Fruit fly (Drosophila melanogaster) whole organism, embryonic: Measurements from ENCODE around the gene CG10068.
A peak's percentile ranks its signal among the peaks of the same experiment; 100 is the strongest.

Experiments used
- B-H1 ChIP-seq: fragments of 200-800 bp; sonication (Bioruptor generic); IDR thresholded peaks from 3 replicates; pipeline ENCODE4 v1.3.6; 2022; ENCODE audit warnings: missing biosample characterization, missing genetic modification characterization
- CG12659 ChIP-seq: fragments of 200-800 bp; sonication (Bioruptor generic); optimal IDR thresholded peaks from 3 replicates; lab custom pipeline; 2017; ENCODE audit warnings: mild to moderate bottlenecking, missing biosample characterization, missing genetic modification reagents, missing genetic modification characterization
- CG13287 ChIP-seq: fragments of 200-800 bp; sonication (Bioruptor generic); IDR thresholded peaks from 2 replicates; pipeline ENCODE4 v1.3.6; 2022; ENCODE audit warnings: missing biosample characterization, missing genetic modification characterization; ENCODE audit not compliant: partially characterized antibody
- CG16813 ChIP-seq: fragments of 200-800 bp; sonication (Bioruptor generic); IDR thresholded peaks from 3 replicates; pipeline ENCODE4 v1.3.6; 2022; ENCODE audit warnings: missing biosample characterization, missing genetic modification characterization; ENCODE audit not compliant: partially characterized antibody
- CG17829 ChIP-seq: fragments of 200-800 bp; optimal IDR thresholded peaks from 2 replicates; lab custom pipeline; 2019; ENCODE audit warnings: missing biosample characterization, mild to moderate bottlenecking, missing genetic modification characterization, moderate library complexity
- CG32767 ChIP-seq: fragments of 200-800 bp; sonication (Bioruptor generic); IDR thresholded peaks from 2 replicates; pipeline ENCODE4 v1.3.6; 2022; ENCODE audit warnings: missing biosample characterization, missing genetic modification characterization
- CG3847 ChIP-seq: fragments of 200-800 bp; sonication (Bioruptor generic); IDR thresholded peaks from 2 replicates; pipeline ENCODE4 v1.3.6; 2022; ENCODE audit warnings: missing biosample characterization, missing genetic modification characterization
- CG3995 ChIP-seq: fragments of 200-800 bp; sonication (Bioruptor generic); optimal IDR thresholded peaks from 3 replicates; lab custom pipeline; 2016; ENCODE audit warnings: missing biosample characterization, missing genetic modification characterization
- CG4617 ChIP-seq: fragments of 200-800 bp; sonication (Bioruptor generic); optimal IDR thresholded peaks from 3 replicates; lab custom pipeline; 2016; ENCODE audit warnings: missing biosample characterization, missing genetic modification characterization, borderline replicate concordance
- CG4707 ChIP-seq: fragments of 200-800 bp; sonication (Bioruptor generic); optimal IDR thresholded peaks from 2 replicates; lab custom pipeline; 2018; ENCODE audit warnings: missing biosample characterization, mild to moderate bottlenecking, missing genetic modification characterization, moderate library complexity
- CrebB ChIP-seq: fragments of 200-800 bp; sonication (Bioruptor generic); optimal IDR thresholded peaks from 3 replicates; lab custom pipeline; 2018; ENCODE audit warnings: missing biosample characterization, mild to moderate bottlenecking, missing genetic modification characterization
- Dp ChIP-seq: fragments of 200-800 bp; sonication (Bioruptor generic); optimal IDR thresholded peaks from 2 replicates; lab custom pipeline; 2018; ENCODE audit warnings: missing biosample characterization, mild to moderate bottlenecking, missing genetic modification characterization, moderate library complexity
- E2f2 ChIP-seq: fragments of 200-800 bp; sonication (Bioruptor generic); IDR thresholded peaks from 2 replicates; pipeline ENCODE4 v1.3.6; 2022; ENCODE audit warnings: missing biosample characterization, missing genetic modification characterization
- HmgZ ChIP-seq: fragments of 200-800 bp; sonication (Bioruptor generic); optimal IDR thresholded peaks from 2 replicates; lab custom pipeline; 2018; ENCODE audit warnings: missing biosample characterization, mild to moderate bottlenecking, missing genetic modification characterization
- Hmx ChIP-seq: fragments of 200-800 bp; sonication (Bioruptor generic); optimal IDR thresholded peaks from 2 replicates; lab custom pipeline; 2016; ENCODE audit warnings: missing biosample characterization, missing genetic modification characterization
- Myb ChIP-seq: fragments of 200-800 bp; sonication (Bioruptor generic); optimal IDR thresholded peaks from 2 replicates; lab custom pipeline; 2016; ENCODE audit warnings: missing biosample characterization, missing genetic modification characterization
- Opbp ChIP-seq: fragments of 200-800 bp; sonication (Bioruptor generic); IDR thresholded peaks from 3 replicates; pipeline ENCODE4 v1.3.6; 2022; ENCODE audit warnings: missing biosample characterization, missing genetic modification characterization; ENCODE audit not compliant: partially characterized antibody
- Rfx ChIP-seq: fragments of 200-800 bp; sonication (Bioruptor generic); IDR thresholded peaks from 2 replicates; pipeline ENCODE4 v1.3.6; 2022; ENCODE audit warnings: missing biosample characterization, missing genetic modification characterization
- Taf1 ChIP-seq: fragments of 200-800 bp; sonication (Bioruptor generic); IDR thresholded peaks from 2 replicates; pipeline ENCODE4 v1.3.6; 2022; ENCODE audit warnings: missing biosample characterization, missing genetic modification characterization
- Vsx1 ChIP-seq: fragments of 200-800 bp; sonication (Bioruptor generic); optimal IDR thresholded peaks from 2 replicates; lab custom pipeline; 2017; ENCODE audit warnings: missing biosample characterization, mild to moderate bottlenecking, missing genetic modification characterization, missing genetic modification reagents
- YL-1 ChIP-seq: fragments of 200-800 bp; sonication (Bioruptor generic); optimal IDR thresholded peaks from 3 replicates; lab custom pipeline; 2017; ENCODE audit warnings: missing biosample characterization, mild to moderate bottlenecking, missing genetic modification characterization
- ara ChIP-seq: fragments of 200-800 bp; sonication (Bioruptor generic); IDR thresholded peaks from 2 replicates; pipeline ENCODE4 v1.3.6; 2022; ENCODE audit warnings: missing biosample characterization, missing genetic modification characterization
- cg ChIP-seq: fragments of 200-800 bp; sonication (Bioruptor generic); optimal IDR thresholded peaks from 3 replicates; lab custom pipeline; 2019; ENCODE audit warnings: missing biosample characterization, mild to moderate bottlenecking, missing genetic modification characterization, moderate library complexity
- chn ChIP-seq: fragments of 200-800 bp; sonication (Bioruptor generic); optimal IDR thresholded peaks from 2 replicates; lab custom pipeline; 2016; ENCODE audit warnings: missing biosample characterization, missing genetic modification characterization
- mirr ChIP-seq: fragments of 200-800 bp; sonication (Bioruptor generic); optimal IDR thresholded peaks from 3 replicates; lab custom pipeline; 2018; ENCODE audit warnings: missing biosample characterization, mild to moderate bottlenecking, missing genetic modification characterization
- nom ChIP-seq: fragments of 200-800 bp; sonication (Bioruptor generic); optimal IDR thresholded peaks from 2 replicates; lab custom pipeline; 2017; ENCODE audit warnings: missing biosample characterization, missing genetic modification characterization, mild to moderate bottlenecking, moderate library complexity, missing genetic modification reagents
- peb ChIP-seq: fragments of 200-800 bp; sonication (Bioruptor generic); IDR thresholded peaks from 2 replicates; pipeline ENCODE4 v1.3.6; 2022; ENCODE audit warnings: missing biosample characterization, missing genetic modification characterization
- pzg ChIP-seq: fragments of 200-800 bp; sonication (Bioruptor generic); optimal IDR thresholded peaks from 3 replicates; lab custom pipeline; 2018; ENCODE audit warnings: missing biosample characterization, mild to moderate bottlenecking, missing genetic modification characterization, moderate library complexity
- ranshi ChIP-seq: fragments of 200-800 bp; sonication (Bioruptor generic); IDR thresholded peaks from 2 replicates; pipeline ENCODE4 v1.3.6; 2022; ENCODE audit warnings: missing biosample characterization, missing genetic modification characterization
- row ChIP-seq: fragments of 200-800 bp; sonication (Bioruptor generic); IDR thresholded peaks from 3 replicates; pipeline ENCODE4 v1.3.6; 2022; ENCODE audit warnings: missing biosample characterization, missing genetic modification characterization
- salm ChIP-seq: fragments of 200-800 bp; sonication (Bioruptor generic); optimal IDR thresholded peaks from 2 replicates; lab custom pipeline; 2018; ENCODE audit warnings: missing biosample characterization, mild to moderate bottlenecking, missing genetic modification characterization
- scrt ChIP-seq: fragments of 200-800 bp; sonication (Bioruptor generic); optimal IDR thresholded peaks from 2 replicates; lab custom pipeline; 2018; ENCODE audit warnings: missing biosample characterization, mild to moderate bottlenecking, missing genetic modification characterization, moderate library complexity
- slbo ChIP-seq: fragments of 200-800 bp; sonication (Bioruptor generic); IDR thresholded peaks from 2 replicates; pipeline ENCODE4 v1.3.6; 2022; ENCODE audit warnings: missing biosample characterization, missing genetic modification characterization
- slp2 ChIP-seq: fragments of 200-800 bp; sonication (Bioruptor generic); optimal IDR thresholded peaks from 2 replicates; lab custom pipeline; 2016; ENCODE audit warnings: missing biosample characterization, missing genetic modification characterization
- sob ChIP-seq: fragments of 200-800 bp; sonication (Bioruptor generic); IDR thresholded peaks from 2 replicates; pipeline ENCODE4 v1.3.6; 2022; ENCODE audit warnings: missing biosample characterization, missing genetic modification characterization
- sr ChIP-seq: fragments of 200-800 bp; sonication (Bioruptor generic); IDR thresholded peaks from 3 replicates; pipeline ENCODE4 v1.3.6; 2022; ENCODE audit warnings: missing biosample characterization, missing genetic modification characterization
- sug ChIP-seq: fragments of 200-800 bp; optimal IDR thresholded peaks from 2 replicates; lab custom pipeline; 2019; ENCODE audit warnings: missing biosample characterization, mild to moderate bottlenecking, missing genetic modification characterization, moderate library complexity
- tup ChIP-seq: fragments of 200-800 bp; sonication (Bioruptor generic); optimal IDR thresholded peaks from 2 replicates; lab custom pipeline; 2016; ENCODE audit warnings: missing biosample characterization, mild to moderate bottlenecking, missing genetic modification characterization, moderate library complexity
- zen2 ChIP-seq: fragments of 200-800 bp; sonication (Bioruptor generic); IDR thresholded peaks from 3 replicates; pipeline ENCODE4 v1.3.6; 2022; ENCODE audit warnings: missing biosample characterization, missing genetic modification characterization; ENCODE audit not compliant: partially characterized antibody
- zfh1 ChIP-seq: fragments of 200-800 bp; sonication (Bioruptor generic); IDR thresholded peaks from 3 replicates; pipeline ENCODE4 v1.3.6; 2022; ENCODE audit warnings: missing biosample characterization, missing genetic modification characterization

Gene CG10068

DNA sequence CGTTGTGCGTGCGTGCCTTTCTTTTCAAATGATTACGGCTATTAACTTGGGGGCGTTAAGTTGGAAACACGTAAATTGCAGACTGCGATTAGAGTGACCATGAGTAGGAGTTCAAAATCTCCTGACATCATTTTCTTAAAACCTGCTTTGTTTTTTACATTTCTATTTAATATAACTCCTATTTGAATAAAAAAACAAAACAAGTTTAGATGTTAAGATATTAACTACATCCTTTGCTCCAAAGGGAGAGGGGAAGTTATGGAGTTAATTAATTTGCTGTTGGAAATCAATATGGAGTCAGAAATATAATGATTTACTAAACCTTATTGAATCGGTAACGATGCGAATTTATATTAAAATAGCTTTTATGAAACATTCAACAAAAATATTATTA lies 41.8 kb downstream of the CG10068 start, which contains the start of gene Tailor:
Gene Tailor (minus strand): TSS at position 101 of the 394 bp plus-strand sequence.
- TF ChIP-seq tup (no peak), Hmx (GFP tag; lab: Kevin White, UChicago) (peak; percentile 1), B-H1 (no peak), CG17829 (tag; lab: Kevin White, UChicago) (no peak)

DNA sequence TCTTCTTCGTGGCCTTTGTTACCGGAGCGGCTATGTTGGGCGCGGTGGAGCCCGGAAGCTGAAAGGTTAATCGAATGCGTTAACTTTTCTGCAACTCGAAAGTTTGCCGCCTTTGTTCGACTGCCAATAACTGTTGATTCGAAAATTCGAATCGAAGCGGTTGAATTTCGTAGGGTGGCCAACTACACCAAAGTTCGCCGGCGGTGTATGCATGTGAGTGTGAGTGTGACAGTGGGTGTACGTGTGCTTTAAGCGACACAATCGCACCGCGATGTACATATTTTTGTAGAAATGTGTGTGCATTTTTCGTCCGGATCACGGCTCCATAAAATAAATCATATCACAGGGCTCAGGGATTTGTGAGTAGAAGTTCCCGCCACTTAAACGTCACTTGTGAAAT lies 42.4 kb downstream of the CG10068 start:
- TF ChIP-seq Vsx1 (GFP tag; lab: Kevin White, UChicago) (no peak), CG16813 (GFP tag; lab: Robert Waterston, UW) (no peak), CG13287 (GFP tag; lab: Robert Waterston, UW) (peak; percentile 22; the same call in 1 of the 2 replicates), CG4707 (GFP tag; lab: Kevin White, UChicago) (peak; percentile 28), CrebB (tag; lab: Kevin White, UChicago) (peak; percentile 0), mirr (peak; percentile 4), row (GFP tag; lab: Robert Waterston, UW) (0 out of 3 replicates have a peak, but pooled peaks have one; percentile 27), zen2 (GFP tag; lab: Robert Waterston, UW) (no peak), peb (no peak), salm (tag; lab: Kevin White, UChicago) (no peak), slbo (GFP tag; lab: Robert Waterston, UW) (0 out of 2 replicates have a peak, but pooled peaks have one; percentile 15), scrt (GFP tag; lab: Kevin White, UChicago) (peak; percentile 21), zfh1 (peak; percentile 5; the same call in 1 of the 3 replicates), Myb (GFP tag; lab: Kevin White, UChicago) (peak; percentile 80), CG32767 (peak; percentile 41; the same call in 1 of the 2 replicates), Rfx (0 out of 2 replicates have a peak, but pooled peaks have one; percentile 33), cg (GFP tag; lab: Kevin White, UChicago) (peak; percentile 84), HmgZ (tag; lab: Kevin White, UChicago) (peak; percentile 1), Taf1 (GFP tag; lab: Robert Waterston, UW) (no peak), nom (GFP tag; lab: Kevin White, UChicago) (peak; percentile 34), sr (peak; percentile 74), E2f2 (peak; percentile 84), Dp (peak; percentile 78), ara (GFP tag; lab: Robert Waterston, UW) (0 out of 2 replicates have a peak, but pooled peaks have one; percentile 14), CG3847 (0 out of 2 replicates have a peak, but pooled peaks have one; percentile 35), YL-1 (GFP tag; lab: Kevin White, UChicago) (peak; percentile 4), sob (GFP tag; lab: Robert Waterston, UW) (0 out of 2 replicates have a peak, but pooled peaks have one; percentile 22), ranshi (GFP tag; lab: Robert Waterston, UW) (peak; percentile 39; the same call in 1 of the 2 replicates), slp2 (GFP tag; lab: Kevin White, UChicago) (no peak), Opbp (GFP tag; lab: Robert Waterston, UW) (0 out of 3 replicates have a peak, but pooled peaks have one; percentile 3), CG3995 (GFP tag; lab: Kevin White, UChicago) (peak; percentile 67), sug (tag; lab: Kevin White, UChicago) (peak; percentile 10), CG12659 (GFP tag; lab: Kevin White, UChicago) (peak; percentile 8), pzg (GFP tag; lab: Kevin White, UChicago) (peak; percentile 39), CG4617 (peak; percentile 24), chn (no peak)
- TF ChIP-seq, all 482 proteins: peak for 28
